Fruit fly (Drosophila melanogaster) whole organism, embryonic: Measurements from ENCODE around the gene CG17264.

Source experiments
- CG10267 ChIP-seq: fragments of 200-800 bp; sonication (Bioruptor generic); optimal IDR thresholded peaks from 2 replicates; lab custom pipeline; 2018; ENCODE audit warnings: missing biosample characterization, mild to moderate bottlenecking, missing genetic modification characterization, moderate library complexity
- CG11504 ChIP-seq: fragments of 200-800 bp; sonication (Bioruptor generic); optimal IDR thresholded peaks from 3 replicates; lab custom pipeline; 2019; ENCODE audit warnings: missing biosample characterization, mild to moderate bottlenecking, missing genetic modification characterization, moderate library complexity
- CG11696 ChIP-seq: fragments of 200-800 bp; sonication (Bioruptor generic); IDR thresholded peaks from 2 replicates; pipeline ENCODE4 v1.3.6; 2022; ENCODE audit warnings: missing biosample characterization, missing genetic modification characterization
- CG14667 ChIP-seq: fragments of 200-800 bp; sonication (Bioruptor generic); IDR thresholded peaks from 2 replicates; pipeline ENCODE4 v1.3.6; 2022; ENCODE audit warnings: missing biosample characterization, missing genetic modification characterization
- CG2120 ChIP-seq: fragments of 200-800 bp; sonication (Bioruptor generic); optimal IDR thresholded peaks from 3 replicates; lab custom pipeline; 2016; ENCODE audit warnings: missing biosample characterization, missing genetic modification characterization
- CG30020 ChIP-seq: fragments of 200-800 bp; optimal IDR thresholded peaks from 2 replicates; lab custom pipeline; 2019; ENCODE audit warnings: missing biosample characterization, mild to moderate bottlenecking, missing genetic modification characterization, moderate library complexity
- CG33213 ChIP-seq: fragments of 200-800 bp; sonication (Bioruptor generic); optimal IDR thresholded peaks from 3 replicates; lab custom pipeline; 2016; ENCODE audit warnings: missing biosample characterization, missing genetic modification characterization
- CG34224 ChIP-seq: fragments of 200-800 bp; sonication (Bioruptor generic); IDR thresholded peaks from 3 replicates; pipeline ENCODE4 v1.3.6; 2022; ENCODE audit warnings: missing biosample characterization, missing genetic modification characterization; ENCODE audit not compliant: partially characterized antibody
- CG4617 ChIP-seq: fragments of 200-800 bp; sonication (Bioruptor generic); optimal IDR thresholded peaks from 3 replicates; lab custom pipeline; 2016; ENCODE audit warnings: missing biosample characterization, missing genetic modification characterization, borderline replicate concordance
- CG6791 ChIP-seq: fragments of 200-800 bp; sonication (Bioruptor generic); IDR thresholded peaks from 3 replicates; pipeline ENCODE4 v1.3.6; 2022; ENCODE audit warnings: missing biosample characterization, missing genetic modification characterization; ENCODE audit not compliant: partially characterized antibody
- CG7372 ChIP-seq: fragments of 200-800 bp; sonication (Bioruptor generic); IDR thresholded peaks from 2 replicates; pipeline ENCODE4 v1.3.6; 2022; ENCODE audit warnings: missing biosample characterization, missing genetic modification characterization
- CG7745 ChIP-seq: fragments of 200-800 bp; sonication (Bioruptor generic); optimal IDR thresholded peaks from 2 replicates; lab custom pipeline; 2018; ENCODE audit warnings: missing biosample characterization, mild to moderate bottlenecking, missing genetic modification characterization, moderate library complexity
- CG8359 ChIP-seq: fragments of 200-800 bp; sonication (Bioruptor generic); optimal IDR thresholded peaks from 2 replicates; lab custom pipeline; 2017; ENCODE audit warnings: missing biosample characterization, mild to moderate bottlenecking, missing genetic modification characterization, borderline replicate concordance
- CG9876 ChIP-seq: fragments of 200-800 bp; sonication (Bioruptor generic); optimal IDR thresholded peaks from 2 replicates; lab custom pipeline; 2016; ENCODE audit warnings: missing biosample characterization, missing genetic modification characterization
- Dfd ChIP-seq, 2 experiments: fragments of >200 bp; optimal IDR thresholded peaks; 2 replicates each; lab custom pipeline; 2017; ENCODE audit warnings: missing biosample characterization in 2 of 2, missing genetic modification characterization in 2 of 2
- Dref ChIP-seq: fragments of 200-800 bp; sonication (Bioruptor generic); IDR thresholded peaks from 2 replicates; pipeline ENCODE4 v1.3.6; 2022; ENCODE audit warnings: missing biosample characterization, missing genetic modification characterization
- E2f2 ChIP-seq: fragments of 200-800 bp; sonication (Bioruptor generic); IDR thresholded peaks from 2 replicates; pipeline ENCODE4 v1.3.6; 2022; ENCODE audit warnings: missing biosample characterization, missing genetic modification characterization
- Eip74EF ChIP-seq, 2 experiments: fragments of 200-800 bp in 1 of 2; fragments of >200 bp in 1 of 2; sonication (Bioruptor generic) in 1 of 2; optimal IDR thresholded peaks; 2 replicates each; lab custom pipeline; 2017 to 2019; ENCODE audit warnings: missing biosample characterization in 2 of 2, missing genetic modification characterization in 2 of 2, mild to moderate bottlenecking in 1 of 2, moderate library complexity in 1 of 2
- Ets97D ChIP-seq: fragments of 200-800 bp; sonication (Bioruptor generic); optimal IDR thresholded peaks from 3 replicates; lab custom pipeline; 2016; ENCODE audit warnings: missing biosample characterization, missing genetic modification characterization
- HLH3B ChIP-seq: fragments of 200-800 bp; sonication (Bioruptor generic); IDR thresholded peaks from 2 replicates; pipeline ENCODE4 v1.3.6; 2022; ENCODE audit warnings: missing biosample characterization, missing genetic modification characterization
- HLH54F ChIP-seq: fragments of 200-800 bp; sonication (Bioruptor generic); optimal IDR thresholded peaks from 3 replicates; lab custom pipeline; 2016; ENCODE audit warnings: missing biosample characterization, missing genetic modification characterization
- HmgD ChIP-seq: fragments of 200-800 bp; sonication (Bioruptor generic); optimal IDR thresholded peaks from 3 replicates; lab custom pipeline; 2016; ENCODE audit warnings: missing biosample characterization, missing genetic modification characterization
- HmgZ ChIP-seq: fragments of 200-800 bp; sonication (Bioruptor generic); optimal IDR thresholded peaks from 2 replicates; lab custom pipeline; 2018; ENCODE audit warnings: missing biosample characterization, mild to moderate bottlenecking, missing genetic modification characterization
- MBD-R2 ChIP-seq: fragments of 200-800 bp; sonication (Bioruptor generic); IDR thresholded peaks from 2 replicates; pipeline ENCODE4 v1.3.6; 2022; ENCODE audit warnings: missing biosample characterization, missing genetic modification characterization
- Max ChIP-seq: fragments of 200-800 bp; sonication (Bioruptor generic); optimal IDR thresholded peaks from 2 replicates; lab custom pipeline; 2016; ENCODE audit warnings: missing biosample characterization, mild to moderate bottlenecking, missing genetic modification characterization
- Med ChIP-seq: fragments of 200-800 bp; sonication (Bioruptor generic); peaks from one replicate; lab custom pipeline; 2016; ENCODE audit warnings: missing biosample characterization, missing genetic modification characterization, mild to moderate bottlenecking, inconsistent platforms, moderate library complexity
- Myb ChIP-seq: fragments of 200-800 bp; sonication (Bioruptor generic); optimal IDR thresholded peaks from 2 replicates; lab custom pipeline; 2016; ENCODE audit warnings: missing biosample characterization, missing genetic modification characterization
- NC2β ChIP-seq: fragments of 200-800 bp; sonication (Bioruptor generic); optimal IDR thresholded peaks from 2 replicates; lab custom pipeline; 2016; ENCODE audit warnings: missing biosample characterization, missing genetic modification characterization
- Scr ChIP-seq: fragments of 200-800 bp; sonication (Bioruptor generic); IDR thresholded peaks from 2 replicates; pipeline ENCODE4 v1.3.6; 2022; ENCODE audit warnings: missing biosample characterization, missing genetic modification characterization; ENCODE audit not compliant: partially characterized antibody
- Sry-β ChIP-seq: fragments of 200-800 bp; sonication (Bioruptor generic); optimal IDR thresholded peaks from 2 replicates; lab custom pipeline; 2018; ENCODE audit warnings: missing biosample characterization, mild to moderate bottlenecking, missing genetic modification characterization, moderate library complexity
- Tbp ChIP-seq: fragments of >200 bp; optimal IDR thresholded peaks from 2 replicates; lab custom pipeline; 2018; ENCODE audit warnings: missing biosample characterization, missing genetic modification characterization
- Trl ChIP-seq, 3 experiments: fragments of >200 bp in 2 of 3; fragments of 200-800 bp in 1 of 3; sonication (Bioruptor generic) in 1 of 3; optimal IDR thresholded peaks; 2 replicates in 1 of 3; 3 replicates in 2 of 3; lab custom pipeline; 2016 to 2017; ENCODE audit warnings: missing biosample characterization in 1 of 3, missing genetic modification characterization in 1 of 3
- Vsx1 ChIP-seq: fragments of 200-800 bp; sonication (Bioruptor generic); optimal IDR thresholded peaks from 2 replicates; lab custom pipeline; 2017; ENCODE audit warnings: missing biosample characterization, mild to moderate bottlenecking, missing genetic modification characterization, missing genetic modification reagents
- YL-1 ChIP-seq: fragments of 200-800 bp; sonication (Bioruptor generic); optimal IDR thresholded peaks from 3 replicates; lab custom pipeline; 2017; ENCODE audit warnings: missing biosample characterization, mild to moderate bottlenecking, missing genetic modification characterization
- aop ChIP-seq: fragments of 200-800 bp; sonication (Bioruptor generic); IDR thresholded peaks from 2 replicates; pipeline ENCODE4 v1.3.6; 2022; ENCODE audit warnings: missing biosample characterization, missing genetic modification characterization
- bbx ChIP-seq: fragments of 200-800 bp; sonication (Bioruptor generic); IDR thresholded peaks from 2 replicates; pipeline ENCODE4 v1.3.6; 2022; ENCODE audit warnings: missing biosample characterization, missing genetic modification characterization; ENCODE audit not compliant: partially characterized antibody
- btn ChIP-seq: fragments of 200-800 bp; sonication (Bioruptor generic); optimal IDR thresholded peaks from 2 replicates; lab custom pipeline; 2016; ENCODE audit warnings: missing biosample characterization, missing genetic modification characterization
- cas ChIP-seq: fragments of 200-800 bp; sonication (Bioruptor generic); IDR thresholded peaks from 2 replicates; pipeline ENCODE4 v1.3.6; 2022; ENCODE audit warnings: missing biosample characterization, missing genetic modification characterization
- ems ChIP-seq: fragments of 200-800 bp; sonication (Bioruptor generic); optimal IDR thresholded peaks from 3 replicates; lab custom pipeline; 2016; ENCODE audit warnings: missing biosample characterization, missing genetic modification characterization
- esg ChIP-seq: fragments of 200-800 bp; sonication (Bioruptor generic); conservative IDR thresholded peaks from 2 replicates; pipeline ENCODE4 v1.3.6; 2022; ENCODE audit warnings: missing biosample characterization, missing genetic modification characterization
- ewg ChIP-seq: fragments of 200-800 bp; sonication (Bioruptor generic); optimal IDR thresholded peaks from 3 replicates; lab custom pipeline; 2017; ENCODE audit warnings: mild to moderate bottlenecking, missing biosample characterization, missing genetic modification reagents, missing genetic modification characterization
- gro ChIP-seq: fragments of 200-800 bp; sonication (Bioruptor generic); optimal IDR thresholded peaks from 2 replicates; lab custom pipeline; 2016; ENCODE audit warnings: missing biosample characterization, missing genetic modification characterization
- knrl ChIP-seq: fragments of 200-800 bp; sonication (Bioruptor generic); IDR thresholded peaks from 3 replicates; pipeline ENCODE4 v1.3.6; 2022; ENCODE audit warnings: missing biosample characterization, missing genetic modification characterization; ENCODE audit not compliant: partially characterized antibody
- pfk ChIP-seq: fragments of 200-800 bp; sonication (Bioruptor generic); optimal IDR thresholded peaks from 2 replicates; lab custom pipeline; 2018; ENCODE audit warnings: missing biosample characterization, mild to moderate bottlenecking, missing genetic modification characterization, moderate library complexity
- row ChIP-seq: fragments of 200-800 bp; sonication (Bioruptor generic); IDR thresholded peaks from 3 replicates; pipeline ENCODE4 v1.3.6; 2022; ENCODE audit warnings: missing biosample characterization, missing genetic modification characterization
- sd ChIP-seq: fragments of 200-800 bp; sonication (Bioruptor generic); optimal IDR thresholded peaks from 3 replicates; lab custom pipeline; 2018; ENCODE audit warnings: missing biosample characterization, mild to moderate bottlenecking, missing genetic modification characterization, moderate library complexity
- vnd ChIP-seq: fragments of 200-800 bp; sonication (Bioruptor generic); IDR thresholded peaks from 3 replicates; pipeline ENCODE4 v1.3.6; 2022; ENCODE audit warnings: missing biosample characterization, missing genetic modification characterization; ENCODE audit not compliant: partially characterized antibody
- vvl ChIP-seq: fragments of 200-800 bp; sonication (Bioruptor generic); IDR thresholded peaks from 2 replicates; pipeline ENCODE4 v1.3.6; 2022; ENCODE audit warnings: missing biosample characterization, missing genetic modification characterization
- zen ChIP-seq: fragments of 200-800 bp; sonication (Bioruptor generic); optimal IDR thresholded peaks from 3 replicates; lab custom pipeline; 2018; ENCODE audit warnings: missing biosample characterization, mild to moderate bottlenecking, missing genetic modification characterization, moderate library complexity
- zen2 ChIP-seq: fragments of 200-800 bp; sonication (Bioruptor generic); IDR thresholded peaks from 3 replicates; pipeline ENCODE4 v1.3.6; 2022; ENCODE audit warnings: missing biosample characterization, missing genetic modification characterization; ENCODE audit not compliant: partially characterized antibody

The CG17264 gene

DNA sequence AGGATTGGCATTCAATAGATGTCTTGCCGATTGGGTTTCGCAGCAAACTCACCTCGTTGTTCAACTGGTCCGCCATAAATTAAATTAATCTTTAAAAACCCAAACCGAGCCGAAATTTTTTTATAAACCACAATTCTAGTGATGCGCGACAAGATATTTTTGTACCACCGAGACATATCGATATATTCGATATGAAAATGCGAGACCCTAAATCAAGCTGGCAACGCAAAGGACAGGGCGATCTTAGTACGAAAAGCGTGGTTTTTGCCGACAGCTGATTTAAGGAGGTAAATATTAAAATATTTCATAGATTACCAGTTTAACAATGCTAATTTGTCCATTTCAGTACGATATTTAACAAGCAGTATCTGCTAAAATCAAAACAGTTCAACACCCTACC, 10.7 kb downstream of the CG17264 start, which contains the start of the genes Sf3b2 and CG17219 (continued):
- TF ChIP-seq Eip74EF (GFP tag; optimal IDR thresholded peaks at IDR 0.05; lab: Kevin White, UChicago) = no peak
- peak; percentile 60 for TF ChIP-seq HmgZ
- TF ChIP-seq Vsx1 (GFP tag; lab: Kevin White, UChicago) = no peak
- no peak for TF ChIP-seq cas (GFP tag; lab: Robert Waterston, UW)
- TF ChIP-seq Ets97D = peak; percentile 9
- peak; percentile 78 for TF ChIP-seq Myb (GFP tag; lab: Kevin White, UChicago)
- TF ChIP-seq CG4617 (GFP tag; lab: Kevin White, UChicago) = peak; percentile 87
- no peak for TF ChIP-seq HmgD (GFP tag; lab: Kevin White, UChicago)
- TF ChIP-seq CG11504 = no peak
- TF ChIP-seq pfk (GFP tag; lab: Kevin White, UChicago) = peak; percentile 22
- TF ChIP-seq bbx (GFP tag; lab: Robert Waterston, UW) = peak; percentile 73
- peak; percentile 29; the same call in 1 of the 3 replicates for TF ChIP-seq row (GFP tag; lab: Robert Waterston, UW)
- TF ChIP-seq sd = no peak
- TF ChIP-seq aop = no peak
- TF ChIP-seq vvl (GFP tag; lab: Robert Waterston, UW) = peak; percentile 52
- peak; percentile 24 for TF ChIP-seq gro (GFP tag; lab: Kevin White, UChicago)
- peak; percentile 90 for TF ChIP-seq Dref (GFP tag; lab: Robert Waterston, UW)
- no peak for TF ChIP-seq ewg (GFP tag; lab: Kevin White, UChicago)
- peak; percentile 16 for TF ChIP-seq HLH54F
- no peak for TF ChIP-seq CG8359 (GFP tag; lab: Kevin White, UChicago)
- TF ChIP-seq Scr (GFP tag; lab: Robert Waterston, UW) = peak; percentile 76
- peak; percentile 4 for TF ChIP-seq CG33213 (GFP tag; lab: Kevin White, UChicago)
- TF ChIP-seq Max (GFP tag; lab: Kevin White, UChicago) = peak; percentile 62
- no peak for TF ChIP-seq Trl (optimal IDR thresholded peaks at IDR 0.05; lab: Kevin White, UChicago)
- peak; percentile 7 for TF ChIP-seq Trl (GFP tag; optimal IDR thresholded peaks at IDR 0.05; lab: Kevin White, UChicago)
- peak; percentile 33 for TF ChIP-seq CG10267 (tag; lab: Kevin White, UChicago)
- peak; percentile 51 for TF ChIP-seq NC2β
- no peak for TF ChIP-seq HLH3B (GFP tag; lab: Robert Waterston, UW)
- TF ChIP-seq ems = no peak
- TF ChIP-seq zen (tag; lab: Kevin White, UChicago) = no peak
- TF ChIP-seq Dfd (GFP tag; optimal IDR thresholded peaks at IDR 0.05; lab: Kevin White, UChicago) = no peak
- TF ChIP-seq esg (GFP tag; lab: Robert Waterston, UW) = no peak
- no peak for TF ChIP-seq CG7745 (tag; lab: Kevin White, UChicago)
- peak; percentile 76 for TF ChIP-seq CG34224
- TF ChIP-seq CG30020 (tag; lab: Kevin White, UChicago) = peak; percentile 55
- no peak; the same call in 2 of the 3 replicates for TF ChIP-seq zen2
- TF ChIP-seq CG11696 = no peak
- peak; percentile 90 for TF ChIP-seq Med (GFP tag; lab: Kevin White, UChicago)
- peak; percentile 61 for TF ChIP-seq CG6791 (GFP tag; lab: Robert Waterston, UW)
- peak; percentile 77 for TF ChIP-seq YL-1 (GFP tag; lab: Kevin White, UChicago)
- TF ChIP-seq CG9876 (GFP tag; lab: Kevin White, UChicago) = no peak
- no peak for TF ChIP-seq CG7372 (GFP tag; lab: Robert Waterston, UW)
- TF ChIP-seq MBD-R2 (GFP tag; lab: Robert Waterston, UW) = peak; percentile 90
- peak; percentile 68 for TF ChIP-seq E2f2
- peak; percentile 52; the same call in 2 of the 3 replicates for TF ChIP-seq vnd
- TF ChIP-seq CG2120 (GFP tag; lab: Kevin White, UChicago) = peak; percentile 49
- TF ChIP-seq btn (GFP tag; lab: Kevin White, UChicago) = no peak
- peak; percentile 70 for TF ChIP-seq knrl (GFP tag; lab: Robert Waterston, UW)
- peak; percentile 45 for TF ChIP-seq Sry-β (GFP tag; lab: Kevin White, UChicago)
- no peak for TF ChIP-seq CG14667 (GFP tag; lab: Robert Waterston, UW)
- TF ChIP-seq Tbp = no peak
